Worm (Caenorhabditis elegans): Measurements from ENCODE around the gene C49C3.11.

Gene C49C3.11

DNA sequence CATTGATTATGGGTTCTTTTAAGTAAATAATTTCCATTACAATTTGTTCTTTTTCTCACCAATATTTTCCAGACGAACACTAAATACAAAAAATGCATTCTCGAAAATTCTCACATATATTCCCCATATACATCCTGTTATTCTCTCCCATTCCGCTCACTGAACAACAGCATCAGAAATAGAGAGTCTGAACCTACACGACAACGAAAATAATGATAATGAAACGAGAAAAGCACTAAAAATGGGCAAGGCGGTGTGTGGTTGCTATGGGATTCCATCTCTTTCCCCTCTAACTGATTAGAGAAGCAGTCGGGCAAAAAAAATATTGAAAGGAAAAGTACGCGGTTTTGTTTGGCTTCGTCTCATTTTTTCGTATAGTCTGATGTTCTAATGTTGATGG is 39.5 kb downstream of the C49C3.11 start, which contains the start of gene C30H6.12:
TSS of gene C30H6.12 (plus strand) at position 301 of the 400 bp plus-strand sequence.
- TF ChIP-seq W03F9.2 (tag; optimal IDR thresholded peaks at IDR 0.05) (no peak), dao-5 (tag; optimal IDR thresholded peaks at IDR 0.05) (no peak), him-1 (tag; optimal IDR thresholded peaks at IDR 0.05) (no peak)

DNA sequence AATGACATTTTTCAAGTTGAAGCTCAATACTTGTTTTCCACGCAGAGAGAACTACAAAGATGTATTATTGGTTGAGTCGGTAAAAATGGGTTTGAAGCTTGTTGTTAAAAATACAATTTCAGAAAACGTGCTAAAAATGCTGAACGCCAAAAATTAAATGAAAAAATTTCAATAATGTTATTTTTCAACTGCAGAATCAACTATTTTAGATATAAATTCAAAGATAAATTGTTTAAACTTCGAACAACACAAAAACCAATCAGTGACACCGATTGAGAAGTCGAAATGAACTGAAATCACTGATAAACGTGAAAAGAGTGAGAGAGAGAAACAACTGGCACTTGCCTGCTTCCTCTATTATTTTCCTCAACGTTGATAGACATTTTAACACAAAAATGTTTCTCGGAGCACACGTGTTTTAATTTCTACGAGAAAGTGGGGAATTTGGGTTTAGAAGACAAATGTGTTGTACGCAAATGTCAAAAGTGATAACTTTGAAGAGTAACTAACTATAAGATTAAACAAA is 43.9 kb downstream of the C49C3.11 start, which contains the start of gene T02D1.8:
TSS of gene T02D1.8 (minus strand) at position 51 of the 526 bp plus-strand sequence.
- TF ChIP-seq dao-5 (tag; optimal IDR thresholded peaks at IDR 0.05) (no peak), W03F9.2 (tag; optimal IDR thresholded peaks at IDR 0.05) (no peak), him-1 (tag; optimal IDR thresholded peaks at IDR 0.05) (no peak)
